Fruit fly (Drosophila melanogaster) whole organism, pupa: Measurements from ENCODE around the gene Cht5.

Experiments used
- CG14655 ChIP-seq: fragments of 200-800 bp; sonication (Bioruptor generic); optimal IDR thresholded peaks from 3 replicates; lab custom pipeline; 2017; ENCODE audit warnings: mild to moderate bottlenecking, missing biosample characterization, missing genetic modification reagents, missing genetic modification characterization
- D1 ChIP-seq: fragments of 200-800 bp; sonication (Bioruptor generic); optimal IDR thresholded peaks from 2 replicates; lab custom pipeline; 2018; ENCODE audit warnings: missing biosample characterization, mild to moderate bottlenecking, missing genetic modification characterization, moderate library complexity
- Pif1A ChIP-seq: fragments of 200-800 bp; sonication (Bioruptor generic); optimal IDR thresholded peaks from 3 replicates; lab custom pipeline; 2016; ENCODE audit warnings: missing biosample characterization, missing genetic modification characterization
- rn ChIP-seq: fragments of 200-800 bp; sonication (Bioruptor generic); IDR thresholded peaks from 2 replicates; pipeline ENCODE4 v1.3.6; 2022; ENCODE audit warnings: missing biosample characterization, missing genetic modification characterization

DNA sequence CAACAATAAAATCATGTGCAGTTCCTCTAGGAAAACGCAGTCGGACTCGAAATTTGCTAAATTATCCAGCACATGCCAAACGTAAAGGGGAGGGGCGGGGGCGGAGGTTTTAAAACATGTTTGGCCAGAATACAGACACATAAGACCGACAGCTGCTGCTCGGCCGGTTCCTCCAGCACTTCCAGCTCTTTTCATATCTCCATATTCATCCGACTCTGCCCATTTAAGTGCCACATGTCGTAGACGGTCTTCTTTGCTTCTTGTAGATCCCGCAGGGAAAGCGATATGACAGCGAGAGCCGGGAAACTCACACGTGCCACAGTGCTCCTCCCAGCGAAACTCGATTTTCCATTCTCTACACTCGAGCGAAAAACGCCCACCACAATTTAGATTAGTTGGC is 48.3 kb upstream of the Cht5 start:
- TF ChIP-seq rn (no peak), D1 (tag; lab: Kevin White, UChicago) (no peak), CG14655 (GFP tag; lab: Kevin White, UChicago) (no peak), Pif1A (no peak)
